Fruit fly (Drosophila melanogaster) whole organism, embryonic: ENCODE data around the gene Non3.

Experiments used
- Adf1 ChIP-seq: fragments of 200-800 bp; sonication (Bioruptor generic); IDR thresholded peaks from 2 replicates; pipeline ENCODE4 v1.3.6; 2022; ENCODE audit warnings: missing biosample characterization, missing genetic modification characterization
- Asciz ChIP-seq: fragments of 200-800 bp; sonication (Bioruptor generic); optimal IDR thresholded peaks from 2 replicates; lab custom pipeline; 2017; ENCODE audit warnings: missing biosample characterization, mild to moderate bottlenecking, missing genetic modification characterization, missing genetic modification reagents
- C15 ChIP-seq: fragments of 200-800 bp; sonication (Bioruptor generic); IDR thresholded peaks from 3 replicates; pipeline ENCODE4 v1.3.6; 2022; ENCODE audit warnings: missing biosample characterization, missing genetic modification characterization
- CG1024 ChIP-seq: fragments of 200-800 bp; sonication (Bioruptor generic); IDR thresholded peaks from 2 replicates; pipeline ENCODE4 v1.3.6; 2022; ENCODE audit warnings: missing biosample characterization, missing genetic modification characterization
- CG10321 ChIP-seq: fragments of 200-800 bp; sonication (Bioruptor generic); IDR thresholded peaks from 2 replicates; pipeline ENCODE4 v1.3.6; 2022; ENCODE audit warnings: missing biosample characterization, missing genetic modification characterization
- CG10431 ChIP-seq: fragments of 200-800 bp; sonication (Bioruptor generic); optimal IDR thresholded peaks from 3 replicates; lab custom pipeline; 2018; ENCODE audit warnings: missing biosample characterization, mild to moderate bottlenecking, missing genetic modification characterization
- CG10979 ChIP-seq: fragments of 200-800 bp; sonication (Bioruptor generic); optimal IDR thresholded peaks from 2 replicates; lab custom pipeline; 2018; ENCODE audit warnings: missing biosample characterization, mild to moderate bottlenecking, missing genetic modification characterization, moderate library complexity
- CG12391 ChIP-seq: fragments of 200-800 bp; sonication (Bioruptor generic); optimal IDR thresholded peaks from 3 replicates; lab custom pipeline; 2018; ENCODE audit warnings: missing biosample characterization, mild to moderate bottlenecking, missing genetic modification characterization, moderate library complexity
- CG13287 ChIP-seq: fragments of 200-800 bp; sonication (Bioruptor generic); IDR thresholded peaks from 2 replicates; pipeline ENCODE4 v1.3.6; 2022; ENCODE audit warnings: missing biosample characterization, missing genetic modification characterization; ENCODE audit not compliant: partially characterized antibody
- CG1529 ChIP-seq: fragments of 200-800 bp; sonication (Bioruptor generic); optimal IDR thresholded peaks from 3 replicates; lab custom pipeline; 2018; ENCODE audit warnings: missing biosample characterization, missing genetic modification characterization
- CG1603 ChIP-seq: fragments of 200-800 bp; sonication (Bioruptor generic); optimal IDR thresholded peaks from 2 replicates; lab custom pipeline; 2019; ENCODE audit warnings: missing biosample characterization, mild to moderate bottlenecking, missing genetic modification characterization, moderate library complexity
- CG18011 ChIP-seq: fragments of 200-800 bp; sonication (Bioruptor generic); optimal IDR thresholded peaks from 2 replicates; lab custom pipeline; 2017; ENCODE audit warnings: missing biosample characterization, missing genetic modification characterization, mild to moderate bottlenecking, moderate library complexity, missing genotype
- CG18599 ChIP-seq: fragments of 200-800 bp; sonication (Bioruptor generic); optimal IDR thresholded peaks from 3 replicates; lab custom pipeline; 2017; ENCODE audit warnings: missing biosample characterization, missing genetic modification characterization, mild to moderate bottlenecking, moderate library complexity, missing genetic modification reagents
- CG2116 ChIP-seq: fragments of 200-800 bp; sonication (Bioruptor generic); optimal IDR thresholded peaks from 3 replicates; lab custom pipeline; 2018; ENCODE audit warnings: missing biosample characterization, mild to moderate bottlenecking, missing genetic modification characterization
- CG2678 ChIP-seq: fragments of 200-800 bp; sonication (Bioruptor generic); optimal IDR thresholded peaks from 3 replicates; lab custom pipeline; 2019; ENCODE audit warnings: missing biosample characterization, mild to moderate bottlenecking, missing genetic modification characterization, moderate library complexity
- CG42726 ChIP-seq: fragments of 200-800 bp; sonication (Bioruptor generic); IDR thresholded peaks from 2 replicates; pipeline ENCODE4 v1.3.6; 2022; ENCODE audit warnings: missing biosample characterization, missing genetic modification characterization; ENCODE audit not compliant: partially characterized antibody
- CG4424 ChIP-seq: fragments of 200-800 bp; sonication (Bioruptor generic); optimal IDR thresholded peaks from 3 replicates; lab custom pipeline; 2016; ENCODE audit warnings: missing biosample characterization, missing genetic modification characterization
- CG4617 ChIP-seq: fragments of 200-800 bp; sonication (Bioruptor generic); optimal IDR thresholded peaks from 3 replicates; lab custom pipeline; 2016; ENCODE audit warnings: missing biosample characterization, missing genetic modification characterization, borderline replicate concordance
- CG6272 ChIP-seq: fragments of 200-800 bp; sonication (Bioruptor generic); IDR thresholded peaks from 2 replicates; pipeline ENCODE4 v1.3.6; 2022; ENCODE audit warnings: missing biosample characterization, missing genetic modification characterization
- CG6765 ChIP-seq: fragments of 200-800 bp; sonication (Bioruptor generic); optimal IDR thresholded peaks from 3 replicates; lab custom pipeline; 2017; ENCODE audit warnings: missing biosample characterization, mild to moderate bottlenecking, missing genetic modification characterization
- CG6791 ChIP-seq: fragments of 200-800 bp; sonication (Bioruptor generic); IDR thresholded peaks from 3 replicates; pipeline ENCODE4 v1.3.6; 2022; ENCODE audit warnings: missing biosample characterization, missing genetic modification characterization; ENCODE audit not compliant: partially characterized antibody
- CG7987 ChIP-seq: fragments of 200-800 bp; sonication (Bioruptor generic); optimal IDR thresholded peaks from 2 replicates; lab custom pipeline; 2018; ENCODE audit warnings: missing biosample characterization, mild to moderate bottlenecking, missing genetic modification characterization, moderate library complexity
- CG8359 ChIP-seq: fragments of 200-800 bp; sonication (Bioruptor generic); optimal IDR thresholded peaks from 2 replicates; lab custom pipeline; 2017; ENCODE audit warnings: missing biosample characterization, mild to moderate bottlenecking, missing genetic modification characterization, borderline replicate concordance
- CG9437 ChIP-seq: fragments of 200-800 bp; sonication (Bioruptor generic); optimal IDR thresholded peaks from 2 replicates; lab custom pipeline; 2018; ENCODE audit warnings: missing biosample characterization, mild to moderate bottlenecking, missing genetic modification characterization
- Dbx ChIP-seq: fragments of 200-800 bp; sonication (Bioruptor generic); IDR thresholded peaks from 3 replicates; pipeline ENCODE4 v1.3.6; 2022; ENCODE audit warnings: missing biosample characterization, missing genetic modification characterization
- E2f1 ChIP-seq: fragments of 200-800 bp; sonication (Bioruptor generic); IDR thresholded peaks from 2 replicates; pipeline ENCODE4 v1.3.6; 2022; ENCODE audit warnings: missing biosample characterization, missing genetic modification characterization
- Fer1 ChIP-seq: fragments of 200-800 bp; sonication (Bioruptor generic); optimal IDR thresholded peaks from 2 replicates; lab custom pipeline; 2017; ENCODE audit warnings: missing biosample characterization, mild to moderate bottlenecking, missing genetic modification characterization
- Hmr ChIP-seq: fragments of 200-800 bp; sonication (Bioruptor generic); optimal IDR thresholded peaks from 3 replicates; lab custom pipeline; 2017; ENCODE audit warnings: mild to moderate bottlenecking, missing biosample characterization, missing genetic modification reagents, missing genetic modification characterization
- Hr78 ChIP-seq, 2 experiments: fragments of 200-800 bp in 1 of 2; fragments of >200 bp in 1 of 2; sonication (Bioruptor generic) in 1 of 2; optimal IDR thresholded peaks; 2 replicates each; lab custom pipeline; 2017 to 2019; ENCODE audit warnings: missing biosample characterization in 2 of 2, missing genetic modification characterization in 2 of 2, mild to moderate bottlenecking in 1 of 2, moderate library complexity in 1 of 2
- Kr ChIP-seq: fragments of 200-800 bp; sonication (Bioruptor generic); optimal IDR thresholded peaks from 2 replicates; lab custom pipeline; 2017; ENCODE audit warnings: missing biosample characterization, mild to moderate bottlenecking, missing genetic modification characterization
- Nf-YC ChIP-seq: fragments of 200-800 bp; optimal IDR thresholded peaks from 3 replicates; lab custom pipeline; 2019; ENCODE audit warnings: missing biosample characterization, mild to moderate bottlenecking, missing genetic modification characterization, moderate library complexity
- Oli ChIP-seq: fragments of 200-800 bp; sonication (Bioruptor generic); optimal IDR thresholded peaks from 2 replicates; lab custom pipeline; 2018; ENCODE audit warnings: missing biosample characterization, mild to moderate bottlenecking, missing genetic modification characterization, moderate library complexity
- Sox102F ChIP-seq: fragments of 200-800 bp; sonication (Bioruptor generic); optimal IDR thresholded peaks from 2 replicates; lab custom pipeline; 2018; ENCODE audit warnings: missing biosample characterization, mild to moderate bottlenecking, missing genetic modification characterization, moderate library complexity
- Spps ChIP-seq: fragments of 200-800 bp; sonication (Bioruptor generic); optimal IDR thresholded peaks from 2 replicates; lab custom pipeline; 2018; ENCODE audit warnings: missing biosample characterization, mild to moderate bottlenecking, missing genetic modification characterization
- bcd ChIP-seq: fragments of 200-800 bp; sonication (Bioruptor generic); optimal IDR thresholded peaks from 2 replicates; lab custom pipeline; 2017; ENCODE audit warnings: missing biosample characterization, mild to moderate bottlenecking, missing genetic modification characterization
- cato ChIP-seq: fragments of 200-800 bp; sonication (Bioruptor generic); optimal IDR thresholded peaks from 2 replicates; lab custom pipeline; 2016; ENCODE audit warnings: missing biosample characterization, missing genetic modification characterization, borderline replicate concordance
- cwo ChIP-seq: fragments of 200-800 bp; sonication (Bioruptor generic); optimal IDR thresholded peaks from 3 replicates; lab custom pipeline; 2017; ENCODE audit warnings: missing biosample characterization, missing genetic modification characterization, mild to moderate bottlenecking, moderate library complexity, missing genetic modification reagents
- dysf ChIP-seq: fragments of 200-800 bp; sonication (Bioruptor generic); IDR thresholded peaks from 3 replicates; pipeline ENCODE4 v1.3.6; 2022; ENCODE audit warnings: missing biosample characterization, missing genetic modification characterization
- fd64A ChIP-seq: fragments of 200-800 bp; sonication (Bioruptor generic); optimal IDR thresholded peaks from 3 replicates; lab custom pipeline; 2018; ENCODE audit warnings: missing biosample characterization, mild to moderate bottlenecking, missing genetic modification characterization
- kah ChIP-seq: fragments of 200-800 bp; sonication (Bioruptor generic); optimal IDR thresholded peaks from 2 replicates; lab custom pipeline; 2018; ENCODE audit warnings: missing biosample characterization, mild to moderate bottlenecking, missing genetic modification characterization
- pan ChIP-seq, 4 experiments: fragments of >200 bp in 3 of 4; fragments of 200-800 bp in 1 of 4; sonication (Bioruptor generic) in 1 of 4; optimal IDR thresholded peaks in 3 of 4; IDR thresholded peaks in 1 of 4; 2 replicates each; pipeline versions ENCODE4 v1.3.6 to Lab custom; 2017 to 2022; ENCODE audit warnings: missing biosample characterization in 2 of 4, missing genetic modification characterization in 2 of 4, mixed read lengths in 1 of 4
- prd ChIP-seq, 3 experiments: fragments of >200 bp in 2 of 3; fragments of 200-800 bp in 1 of 3; sonication (Bioruptor generic) in 1 of 3; optimal IDR thresholded peaks in 2 of 3; IDR thresholded peaks in 1 of 3; 2 replicates in 2 of 3; 3 replicates in 1 of 3; pipeline versions ENCODE4 v1.3.6 to Lab custom; 2017 to 2022; ENCODE audit warnings: missing biosample characterization in 1 of 3, missing genetic modification characterization in 1 of 3
- repo ChIP-seq: fragments of 200-800 bp; sonication (Bioruptor generic); optimal IDR thresholded peaks from 2 replicates; lab custom pipeline; 2016; ENCODE audit warnings: missing biosample characterization, missing genetic modification characterization
- sima ChIP-seq: fragments of 200-800 bp; sonication (Bioruptor generic); optimal IDR thresholded peaks from 2 replicates; lab custom pipeline; 2016; ENCODE audit warnings: missing biosample characterization, missing genetic modification characterization
- slp2 ChIP-seq: fragments of 200-800 bp; sonication (Bioruptor generic); optimal IDR thresholded peaks from 2 replicates; lab custom pipeline; 2016; ENCODE audit warnings: missing biosample characterization, missing genetic modification characterization
- sug ChIP-seq: fragments of 200-800 bp; optimal IDR thresholded peaks from 2 replicates; lab custom pipeline; 2019; ENCODE audit warnings: missing biosample characterization, mild to moderate bottlenecking, missing genetic modification characterization, moderate library complexity

Gene Non3

dm6 chr3R:18244171-18245043 is 20.9 kb downstream of the Non3 start (continued):
- TF ChIP-seq repo (GFP tag; lab: Kevin White, UChicago) (no peak), CG9437 (GFP tag; lab: Kevin White, UChicago) (peak; percentile 22), kah (GFP tag; lab: Kevin White, UChicago) (no peak), CG2116 (GFP tag; lab: Kevin White, UChicago) (no peak), Sox102F (GFP tag; lab: Kevin White, UChicago) (no peak), CG1529 (no peak), Fer1 (GFP tag; lab: Kevin White, UChicago) (peak; percentile 9), Asciz (GFP tag; lab: Kevin White, UChicago) (no peak), Adf1 (GFP tag; lab: Robert Waterston, UW) (peak; percentile 71), prd (optimal IDR thresholded peaks at IDR 0.05; lab: Kevin White, UChicago) (no peak), prd (GFP tag; IDR thresholded peaks at IDR 0.05; lab: Robert Waterston, UW) (no peak), cato (GFP tag; lab: Kevin White, UChicago) (no peak), CG10321 (GFP tag; lab: Robert Waterston, UW) (peak; percentile 93), C15 (no peak), Hr78 (GFP tag; optimal IDR thresholded peaks at IDR 0.05; lab: Kevin White, UChicago) (peak in 1 of 2 experiments; percentile 59), CG2678 (tag; lab: Kevin White, UChicago) (peak; percentile 16), CG7987 (GFP tag; lab: Kevin White, UChicago) (no peak), CG1024 (GFP tag; lab: Robert Waterston, UW) (no peak), Spps (tag; lab: Kevin White, UChicago) (no peak), CG6272 (no peak), CG1603 (peak; percentile 15), CG8359 (GFP tag; lab: Kevin White, UChicago) (no peak), cwo (GFP tag; lab: Kevin White, UChicago) (peak; percentile 9), pan (optimal IDR thresholded peaks at IDR 0.05; lab: Kevin White, UChicago) (no peak), pan (GFP tag; optimal IDR thresholded peaks at IDR 0.05 in 1 of 2, IDR thresholded peaks at IDR 0.05 in 1 of 2) (no peak), Dbx (GFP tag; lab: Robert Waterston, UW) (peak; percentile 25; the same call in 1 of the 3 replicates), CG10979 (no peak), dysf (peak; percentile 41; the same call in 1 of the 3 replicates), sima (GFP tag; lab: Kevin White, UChicago) (no peak), CG6791 (GFP tag; lab: Robert Waterston, UW) (no peak), CG12391 (tag; lab: Kevin White, UChicago) (no peak), CG18599 (GFP tag; lab: Kevin White, UChicago) (peak; percentile 17), CG10431 (GFP tag; lab: Kevin White, UChicago) (no peak), CG42726 (GFP tag; lab: Robert Waterston, UW) (peak; percentile 53; the same call in 1 of the 2 replicates), CG4617 (no peak), slp2 (GFP tag; lab: Kevin White, UChicago) (no peak), Hmr (GFP tag; lab: Kevin White, UChicago) (peak; percentile 42), Oli (peak; percentile 38), Kr (GFP tag; lab: Kevin White, UChicago) (no peak), E2f1 (GFP tag; lab: Robert Waterston, UW) (peak; percentile 36; the same call in 1 of the 2 replicates), Nf-YC (tag; lab: Kevin White, UChicago) (peak; percentile 74), CG13287 (GFP tag; lab: Robert Waterston, UW) (0 out of 2 replicates have a peak, but pooled peaks have one; percentile 29), bcd (GFP tag; lab: Kevin White, UChicago) (peak; percentile 4), fd64A (GFP tag; lab: Kevin White, UChicago) (no peak), CG4424 (GFP tag; lab: Kevin White, UChicago) (no peak), CG6765 (GFP tag; lab: Kevin White, UChicago) (no peak), sug (tag; lab: Kevin White, UChicago) (peak; percentile 78), CG18011 (GFP tag; lab: Kevin White, UChicago) (no peak)
